5 worm cellular contexts compared by ENCODE assay signal in the genomic region with DNA sequence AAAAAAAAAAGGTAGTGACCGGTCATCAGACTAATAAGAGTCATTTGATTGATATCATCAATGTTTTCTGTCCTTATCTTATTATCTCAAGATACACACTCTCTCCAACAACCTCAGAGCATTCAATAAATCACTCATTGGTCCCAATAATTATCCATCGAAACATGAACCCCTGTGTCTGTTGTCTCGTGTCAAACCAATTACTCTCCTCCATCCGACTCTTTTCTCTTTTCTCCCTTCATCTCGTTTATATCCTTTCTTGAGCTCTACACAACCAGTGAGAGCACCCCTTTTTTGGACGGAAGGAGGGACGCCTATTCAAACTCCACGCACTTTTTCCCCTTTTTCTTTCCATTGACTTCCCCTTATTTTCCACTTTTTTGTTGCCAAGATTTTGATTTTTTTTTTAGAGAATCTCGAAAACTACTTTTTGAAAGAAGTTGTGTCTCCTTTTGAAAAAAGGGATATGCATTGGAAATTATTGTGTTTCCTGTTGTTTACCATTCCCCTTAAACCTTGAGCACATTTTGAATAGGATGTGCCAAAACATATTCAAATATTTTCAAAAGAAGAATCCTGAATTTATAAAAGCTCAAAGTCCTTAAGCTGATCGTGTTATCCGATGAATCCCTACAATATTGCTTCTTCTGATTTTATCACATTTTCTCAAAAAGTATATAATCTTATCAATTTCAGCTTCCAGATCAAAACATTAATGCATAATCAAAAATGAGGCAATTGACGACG.
TF ChIP-seq lines count a peak whose summit lies in the region.

Gene pxd-1 (plus strand): TSS at position 697 of the 747 bp plus-strand sequence.

TF ChIP-seq in whole organism, L1 larva, 84 proteins besides CTCF, POLR2A, EP300 and RAD21 (continued from another document and continues in another):
- no peak for TF ChIP-seq unc-62 (GFP tag; optimal IDR thresholded peaks at IDR 0.05; lab: Kevin White, UChicago)
- no peak for TF ChIP-seq fos-1 (tag; optimal IDR thresholded peaks at IDR 0.05; lab: Kevin White, UChicago)
- no peak for TF ChIP-seq mef-2 (tag; optimal IDR thresholded peaks at IDR 0.05; lab: Kevin White, UChicago)
- TF ChIP-seq ceh-8 (GFP tag; optimal IDR thresholded peaks at IDR 0.05; lab: Kevin White, UChicago) = no peak
- no peak for TF ChIP-seq mab-9 (GFP tag; IDR thresholded peaks at IDR 0.05; lab: Robert Waterston, UW)
- peak; percentile 5 to 8 for TF ChIP-seq lin-35 (GFP tag; optimal IDR thresholded peaks at IDR 0.05; lab: Kevin White, UChicago)
- no peak for TF ChIP-seq aly-2 (tag; optimal IDR thresholded peaks at IDR 0.05; lab: Kevin White, UChicago)
- TF ChIP-seq lin-14 (GFP tag; optimal IDR thresholded peaks at IDR 0.05; lab: Kevin White, UChicago) = peak; percentile 78
- TF ChIP-seq snu-23 (GFP tag; optimal IDR thresholded peaks at IDR 0.05; lab: Kevin White, UChicago) = peak; percentile 18
- TF ChIP-seq nhr-19 (GFP tag; conservative IDR thresholded peaks at IDR 0.05; lab: Robert Waterston, UW) = 0 out of 2 replicates have a peak, but pooled peaks have one; percentile 3
- no peak for TF ChIP-seq sptf-1 (tag; optimal IDR thresholded peaks at IDR 0.05; lab: Kevin White, UChicago)
- peak; percentile 37 for TF ChIP-seq vab-15 (tag; optimal IDR thresholded peaks at IDR 0.05; lab: Kevin White, UChicago)
- TF ChIP-seq C16A3.4 (tag; optimal IDR thresholded peaks at IDR 0.05; lab: Kevin White, UChicago) = no peak
- no peak for TF ChIP-seq dpl-1 (GFP tag; optimal IDR thresholded peaks at IDR 0.05; lab: Kevin White, UChicago)
- no peak for TF ChIP-seq tbx-2 (tag; optimal IDR thresholded peaks at IDR 0.05; lab: Kevin White, UChicago)
- TF ChIP-seq Y116A8C.19 (tag; optimal IDR thresholded peaks at IDR 0.05; lab: Kevin White, UChicago; ENCODE audit: borderline replicate concordance) = no peak
- TF ChIP-seq lin-39 (tag; optimal IDR thresholded peaks at IDR 0.05; lab: Kevin White, UChicago) = no peak
- no peak for TF ChIP-seq sox-4 (tag; optimal IDR thresholded peaks at IDR 0.05; lab: Kevin White, UChicago)
- TF ChIP-seq zag-1 (tag; optimal IDR thresholded peaks at IDR 0.05; lab: Kevin White, UChicago) = no peak
- TF ChIP-seq isw-1 (GFP tag; IDR thresholded peaks at IDR 0.05; lab: Robert Waterston, UW) = no peak
- TF ChIP-seq nhr-28 (tag; optimal IDR thresholded peaks at IDR 0.05; lab: Kevin White, UChicago) = no peak
- no peak for TF ChIP-seq mdl-1 (tag; optimal IDR thresholded peaks at IDR 0.05; lab: Kevin White, UChicago)
- TF ChIP-seq nhr-84 (tag; optimal IDR thresholded peaks at IDR 0.05; lab: Kevin White, UChicago) = no peak
- no peak for TF ChIP-seq egl-13 (tag; optimal IDR thresholded peaks at IDR 0.05; lab: Kevin White, UChicago)
- TF ChIP-seq unc-98 (GFP tag; IDR thresholded peaks at IDR 0.05; lab: Robert Waterston, UW) = no peak

TF ChIP-seq in whole organism, L2 larva, 48 proteins besides CTCF, POLR2A, EP300 and RAD21 (continued from another document):
- TF ChIP-seq sem-4 (tag; optimal IDR thresholded peaks at IDR 0.05; lab: Kevin White, UChicago) (peak; percentile 65), nhr-6 (tag; optimal IDR thresholded peaks at IDR 0.05; lab: Kevin White, UChicago) (no peak), aly-2 (tag; optimal IDR thresholded peaks at IDR 0.05; lab: Kevin White, UChicago) (no peak)

TF ChIP-seq in whole organism, L3 larva, 47 proteins besides CTCF, POLR2A, EP300 and RAD21 (continued from another document):
- TF ChIP-seq ztf-11 (tag; optimal IDR thresholded peaks at IDR 0.05; lab: Kevin White, UChicago) (no peak), ztf-4 (tag; optimal IDR thresholded peaks at IDR 0.05; lab: Kevin White, UChicago) (no peak), nhr-25 (tag; optimal IDR thresholded peaks at IDR 0.05; lab: Kevin White, UChicago) (no peak), aly-2 (tag; optimal IDR thresholded peaks at IDR 0.05; lab: Kevin White, UChicago) (no peak), ama-1 (optimal IDR thresholded peaks at IDR 0.05; lab: Kevin White, UChicago) (no peak), egl-5 (tag; optimal IDR thresholded peaks at IDR 0.05; lab: Kevin White, UChicago) (peak; percentile 19), elt-3 (tag; optimal IDR thresholded peaks at IDR 0.05; lab: Kevin White, UChicago) (no peak), nfya-1 (tag; optimal IDR thresholded peaks at IDR 0.05; lab: Kevin White, UChicago; ENCODE audit: insufficient read depth) (peak; percentile 57), pha-4 (tag; optimal IDR thresholded peaks at IDR 0.05; lab: Kevin White, UChicago) (no peak), nhr-76 (tag; optimal IDR thresholded peaks at IDR 0.05; lab: Kevin White, UChicago) (no peak)

TF ChIP-seq in whole organism, L4 larva, 104 proteins besides CTCF, POLR2A, EP300 and RAD21 (continued from another document):
- peak; percentile 27 for TF ChIP-seq hlh-11 (tag; optimal IDR thresholded peaks at IDR 0.05; lab: Kevin White, UChicago)
- no peak for TF ChIP-seq ceh-82 (tag; optimal IDR thresholded peaks at IDR 0.05; lab: Kevin White, UChicago)
- TF ChIP-seq dmd-6 (GFP tag; IDR thresholded peaks at IDR 0.05; lab: Robert Waterston, UW) = 0 out of 2 replicates have a peak, but pooled peaks have one; percentile 23
- TF ChIP-seq jun-1 (tag; optimal IDR thresholded peaks at IDR 0.05; lab: Kevin White, UChicago) = no peak
- no peak for TF ChIP-seq nhr-48 (tag; optimal IDR thresholded peaks at IDR 0.05; lab: Kevin White, UChicago)
- TF ChIP-seq hmg-1.1 (GFP tag; IDR thresholded peaks at IDR 0.05; lab: Robert Waterston, UW) = no peak
- no peak for TF ChIP-seq fos-1 (tag; optimal IDR thresholded peaks at IDR 0.05; lab: Kevin White, UChicago)
TF ChIP-seq in whole organism, L4 larva: peak in this region for 9.

TF ChIP-seq in whole organism, mixed stage, embryonic, 35 proteins besides CTCF, POLR2A, EP300 and RAD21 (continued from another document):
- TF ChIP-seq lin-32 (GFP tag; optimal IDR thresholded peaks at IDR 0.05; lab: Kevin White, UChicago) = no peak
- TF ChIP-seq flh-1 (GFP tag; optimal IDR thresholded peaks at IDR 0.05; lab: Kevin White, UChicago) = no peak
- TF ChIP-seq mab-5 (tag; optimal IDR thresholded peaks at IDR 0.05; lab: Kevin White, UChicago) = peak; percentile 12
- TF ChIP-seq pha-4 (tag; optimal IDR thresholded peaks at IDR 0.05; lab: Kevin White, UChicago) = no peak
- no peak for TF ChIP-seq elt-1 (tag; optimal IDR thresholded peaks at IDR 0.05; lab: Kevin White, UChicago; ENCODE audit: borderline replicate concordance, insufficient read depth)
- TF ChIP-seq cnd-1 (tag; optimal IDR thresholded peaks at IDR 0.05; lab: Kevin White, UChicago) = no peak
- no peak for TF ChIP-seq ceh-39 (tag; optimal IDR thresholded peaks at IDR 0.05; lab: Kevin White, UChicago)
- TF ChIP-seq ceh-43 (GFP tag; optimal IDR thresholded peaks at IDR 0.05; lab: Kevin White, UChicago) = peak; percentile 25
- no peak for TF ChIP-seq bed-3 (GFP tag; optimal IDR thresholded peaks at IDR 0.05; lab: Kevin White, UChicago)
- TF ChIP-seq snpc-4 (tag; optimal IDR thresholded peaks at IDR 0.05; lab: Kevin White, UChicago) = no peak
- TF ChIP-seq lsy-2 (tag; optimal IDR thresholded peaks at IDR 0.05; lab: Kevin White, UChicago) = no peak
- no peak for TF ChIP-seq mep-1 (tag; optimal IDR thresholded peaks at IDR 0.05; lab: Kevin White, UChicago)
- TF ChIP-seq unc-62 (GFP tag; optimal IDR thresholded peaks at IDR 0.05; lab: Kevin White, UChicago) = peak; percentile 77
- no peak for TF ChIP-seq elt-3 (tag; optimal IDR thresholded peaks at IDR 0.05; lab: Kevin White, UChicago)
- peak; percentile 52 for TF ChIP-seq unc-39 (tag; optimal IDR thresholded peaks at IDR 0.05; lab: Kevin White, UChicago)
- peak; percentile 55 for TF ChIP-seq mls-2 (tag; optimal IDR thresholded peaks at IDR 0.05; lab: Kevin White, UChicago)
- no peak for TF ChIP-seq nhr-12 (tag; optimal IDR thresholded peaks at IDR 0.05; lab: Kevin White, UChicago)
TF ChIP-seq in whole organism, mixed stage, embryonic: peak in this region for 6.
